Worm (Caenorhabditis elegans) whole organism, L4 larva: ENCODE data around the gene F42A6.1.
A peak's percentile ranks its signal among the peaks of the same experiment; 100 is the strongest.

ENCODE experiments used
- F10B5.3 ChIP-seq: sonication (generic microtip); optimal IDR thresholded peaks from 2 replicates; lab custom pipeline; 2016; ENCODE audit warnings: mild to moderate bottlenecking, missing genetic modification characterization, missing compliant biosample characterization
- F49E8.2 ChIP-seq: sonication (generic microtip); optimal IDR thresholded peaks from 2 replicates; lab custom pipeline; 2016; ENCODE audit warnings: missing compliant biosample characterization, mild to moderate bottlenecking, missing genetic modification characterization, borderline replicate concordance
- R02D3.7 ChIP-seq: fragments of 150-350 bp; sonication (generic microtip); optimal IDR thresholded peaks from 3 replicates; lab custom pipeline; 2014; ENCODE audit warnings: missing biosample characterization, missing genetic modification characterization
- T20F7.1 ChIP-seq: fragments of 200-800 bp; sonication (Bioruptor generic); optimal IDR thresholded peaks from 2 replicates; lab custom pipeline; 2018; ENCODE audit warnings: mild to moderate bottlenecking, missing genetic modification characterization, missing compliant biosample characterization
- T26A8.4 ChIP-seq: fragments of 200-800 bp; sonication (Bioruptor generic); IDR thresholded peaks from 2 replicates; pipeline ENCODE4 v1.3.6; 2022; ENCODE audit warnings: missing genetic modification characterization, missing compliant biosample characterization
- Y105C5A.15 ChIP-seq: fragments of 200-800 bp; sonication (Bioruptor generic); IDR thresholded peaks from 2 replicates; pipeline ENCODE4 v1.3.6; 2022; ENCODE audit warnings: missing genetic modification characterization, missing compliant biosample characterization
- Y5F2A.4 ChIP-seq: fragments of 200-800 bp; sonication (Bioruptor generic); optimal IDR thresholded peaks from 2 replicates; lab custom pipeline; 2018; ENCODE audit warnings: mild to moderate bottlenecking, missing genetic modification characterization, missing compliant biosample characterization
- Y75B8A.6 ChIP-seq: fragments of 200-800 bp; sonication (Bioruptor generic); IDR thresholded peaks from 2 replicates; pipeline ENCODE4 v1.3.6; 2022; ENCODE audit warnings: missing genetic modification reagents, missing genetic modification characterization, missing compliant biosample characterization
- ZK337.2 ChIP-seq: fragments of 200-800 bp; sonication (Bioruptor generic); IDR thresholded peaks from 2 replicates; pipeline ENCODE4 v1.3.6; 2022; ENCODE audit warnings: missing genetic modification reagents, missing genetic modification characterization, missing compliant biosample characterization
- ZK546.5 ChIP-seq, 2 experiments: sonication (generic microtip); optimal IDR thresholded peaks; 2 replicates each; lab custom pipeline; 2017; ENCODE audit warnings: missing biosample characterization in 2 of 2, missing genetic modification characterization in 2 of 2
- aly-2 ChIP-seq: sonication (generic microtip); optimal IDR thresholded peaks from 2 replicates; lab custom pipeline; 2018; ENCODE audit warnings: missing biosample characterization, missing genetic modification characterization
- ama-1 ChIP-seq: fragments of 150-350 bp; optimal IDR thresholded peaks from 2 replicates; lab custom pipeline; 2014; ENCODE audit warnings: inconsistent platforms, mixed read lengths
- arid-1 ChIP-seq: fragments of 200-800 bp; sonication (Bioruptor generic); conservative IDR thresholded peaks from 2 replicates; pipeline ENCODE4 v1.3.6; 2022; ENCODE audit warnings: missing genetic modification reagents, missing genetic modification characterization, missing compliant biosample characterization
- ceh-28 ChIP-seq: fragments of 150-350 bp; optimal IDR thresholded peaks from 2 replicates; lab custom pipeline; 2014; ENCODE audit warnings: missing biosample characterization, missing genetic modification reagents, missing genetic modification characterization
- ceh-32 ChIP-seq: sonication (generic microtip); optimal IDR thresholded peaks from 2 replicates; lab custom pipeline; 2016; ENCODE audit warnings: mild to moderate bottlenecking, missing genetic modification characterization, missing compliant biosample characterization; ENCODE audit not compliant: poor library complexity
- ceh-44 ChIP-seq: fragments of 200-800 bp; sonication (Bioruptor generic); IDR thresholded peaks from 2 replicates; pipeline ENCODE4 v1.3.6; 2022; ENCODE audit warnings: missing genetic modification reagents, missing genetic modification characterization, missing compliant biosample characterization
- cey-2 ChIP-seq: sonication (generic microtip); optimal IDR thresholded peaks from 3 replicates; lab custom pipeline; 2017; ENCODE audit warnings: missing genetic modification characterization, mild to moderate bottlenecking, missing compliant biosample characterization, antibody characterized with exemption, borderline replicate concordance; ENCODE audit not compliant: insufficient read depth
- ctbp-1 ChIP-seq: fragments of 200-800 bp; sonication (Bioruptor generic); IDR thresholded peaks from 2 replicates; pipeline ENCODE4 v1.3.6; 2022; ENCODE audit warnings: missing genetic modification reagents, missing genetic modification characterization, missing compliant biosample characterization
- daf-12 ChIP-seq: fragments of 150-350 bp; optimal IDR thresholded peaks from 2 replicates; lab custom pipeline; 2014; ENCODE audit warnings: missing biosample characterization, missing genetic modification reagents, missing genetic modification characterization
- dpl-1 ChIP-seq: fragments of 150-350 bp; optimal IDR thresholded peaks from 2 replicates; lab custom pipeline; 2014; ENCODE audit warnings: missing biosample characterization, missing genetic modification reagents, missing genetic modification characterization
- egl-43 ChIP-seq: fragments of 200-800 bp; sonication (Bioruptor generic); IDR thresholded peaks from 2 replicates; pipeline ENCODE4 v1.3.6; 2022; ENCODE audit warnings: missing genetic modification reagents, missing genetic modification characterization, missing compliant biosample characterization
- fkh-10 ChIP-seq: fragments of 150-350 bp; optimal IDR thresholded peaks from 2 replicates; lab custom pipeline; 2014; ENCODE audit warnings: missing biosample characterization, missing genetic modification reagents, missing genetic modification characterization
- gei-8 ChIP-seq: fragments of 200-800 bp; sonication (Bioruptor generic); optimal IDR thresholded peaks from 2 replicates; lab custom pipeline; 2018; ENCODE audit warnings: mild to moderate bottlenecking, missing genetic modification characterization, missing compliant biosample characterization
- hmg-1.1 ChIP-seq: fragments of 200-800 bp; sonication (Bioruptor generic); IDR thresholded peaks from 2 replicates; pipeline ENCODE4 v1.3.6; 2022; ENCODE audit warnings: missing genetic modification reagents, missing genetic modification characterization, missing compliant biosample characterization
- lim-7 ChIP-seq: fragments of 200-800 bp; sonication (Bioruptor generic); IDR thresholded peaks from 2 replicates; pipeline ENCODE4 v1.3.6; 2022; ENCODE audit warnings: missing genetic modification characterization, missing compliant biosample characterization
- lin-1 ChIP-seq: fragments of 200-800 bp; sonication (Bioruptor generic); IDR thresholded peaks from 2 replicates; pipeline ENCODE4 v1.3.6; 2022; ENCODE audit warnings: missing genetic modification reagents, missing genetic modification characterization, missing compliant biosample characterization
- lin-13 ChIP-seq: fragments of 150-350 bp; optimal IDR thresholded peaks from 2 replicates; lab custom pipeline; 2014; ENCODE audit warnings: missing biosample characterization, missing genetic modification reagents, missing genetic modification characterization
- lin-15B ChIP-seq: fragments of 150-350 bp; sonication (generic microtip); optimal IDR thresholded peaks from 3 replicates; lab custom pipeline; 2014; ENCODE audit warnings: missing biosample characterization, missing genetic modification characterization
- lin-29 ChIP-seq: fragments of 200-800 bp; sonication (Bioruptor generic); IDR thresholded peaks from 2 replicates; pipeline ENCODE4 v1.3.6; 2022; ENCODE audit warnings: missing genetic modification reagents, missing genetic modification characterization, missing compliant biosample characterization
- lin-38 ChIP-seq: fragments of 200-800 bp; sonication (Bioruptor generic); IDR thresholded peaks from 2 replicates; pipeline ENCODE4 v1.3.6; 2022; ENCODE audit warnings: missing genetic modification reagents, missing genetic modification characterization, missing compliant biosample characterization
- lir-3 ChIP-seq: sonication (generic microtip); optimal IDR thresholded peaks from 2 replicates; lab custom pipeline; 2016; ENCODE audit warnings: mild to moderate bottlenecking, missing genetic modification characterization, missing compliant biosample characterization
- lsy-2 ChIP-seq, 2 experiments: fragments of 150-350 bp in 1 of 2; sonication (generic microtip) in 1 of 2; optimal IDR thresholded peaks; 2 replicates each; lab custom pipeline; 2014 to 2017; ENCODE audit warnings: missing biosample characterization in 2 of 2, missing genetic modification characterization in 2 of 2
- mes-2 ChIP-seq: sonication (generic microtip); optimal IDR thresholded peaks from 2 replicates; lab custom pipeline; 2016; ENCODE audit warnings: missing genotype, mild to moderate bottlenecking, missing genetic modification characterization, missing compliant biosample characterization; ENCODE audit not compliant: poor library complexity, severe bottlenecking
- nhr-10 ChIP-seq: fragments of 150-350 bp; optimal IDR thresholded peaks from 2 replicates; lab custom pipeline; 2014; ENCODE audit warnings: missing biosample characterization, missing genetic modification characterization
- nhr-11 ChIP-seq: fragments of 150-350 bp; optimal IDR thresholded peaks from 2 replicates; lab custom pipeline; 2014; ENCODE audit warnings: missing biosample characterization, missing genetic modification characterization
- nhr-237 ChIP-seq: sonication (generic microtip); optimal IDR thresholded peaks from 2 replicates; lab custom pipeline; 2017; ENCODE audit warnings: missing biosample characterization, missing genetic modification characterization
- nhr-25 ChIP-seq: sonication (generic microtip); optimal IDR thresholded peaks from 2 replicates; lab custom pipeline; 2017; ENCODE audit warnings: missing genetic modification characterization, mild to moderate bottlenecking, missing compliant biosample characterization, antibody characterized with exemption, moderate library complexity, borderline replicate concordance; ENCODE audit not compliant: insufficient read depth
- nhr-42 ChIP-seq: fragments of 200-800 bp; sonication (Bioruptor generic); IDR thresholded peaks from 2 replicates; pipeline ENCODE4 v1.3.6; 2022; ENCODE audit warnings: missing genetic modification characterization, missing compliant biosample characterization
- nhr-48 ChIP-seq: sonication (generic microtip); optimal IDR thresholded peaks from 2 replicates; lab custom pipeline; 2016; ENCODE audit warnings: mild to moderate bottlenecking, missing genetic modification characterization, missing compliant biosample characterization
- nhr-76 ChIP-seq: fragments of 150-350 bp; optimal IDR thresholded peaks from 2 replicates; lab custom pipeline; 2014; ENCODE audit warnings: missing biosample characterization, missing genetic modification characterization
- pha-4 ChIP-seq, 2 experiments: fragments of 150-350 bp in 1 of 2; fragments of 200-800 bp in 1 of 2; sonication (Bioruptor generic) in 1 of 2; IDR thresholded peaks in 1 of 2; optimal IDR thresholded peaks in 1 of 2; 2 replicates each; pipeline versions ENCODE4 v1.3.6 to Lab custom; 2014 to 2022; ENCODE audit warnings: missing genetic modification characterization in 2 of 2, missing genetic modification reagents in 2 of 2, missing biosample characterization in 1 of 2, missing compliant biosample characterization in 1 of 2
- saeg-2 ChIP-seq: fragments of 200-800 bp; sonication (Bioruptor generic); IDR thresholded peaks from 2 replicates; pipeline ENCODE4 v1.3.6; 2022; ENCODE audit warnings: missing genetic modification reagents, missing genetic modification characterization, missing compliant biosample characterization
- sdz-12 ChIP-seq: fragments of 200-800 bp; sonication (Bioruptor generic); optimal IDR thresholded peaks from 2 replicates; lab custom pipeline; 2018; ENCODE audit warnings: mild to moderate bottlenecking, missing genetic modification characterization, missing compliant biosample characterization
- snpc-1.2 ChIP-seq: fragments of 200-800 bp; sonication (Bioruptor generic); IDR thresholded peaks from 2 replicates; pipeline ENCODE4 v1.3.6; 2022; ENCODE audit warnings: missing genetic modification reagents, missing genetic modification characterization, missing compliant biosample characterization
- spr-3 ChIP-seq: fragments of 200-800 bp; sonication (Bioruptor generic); optimal IDR thresholded peaks from 2 replicates; lab custom pipeline; 2018; ENCODE audit warnings: mild to moderate bottlenecking, missing genetic modification characterization, missing compliant biosample characterization
- tra-1 ChIP-seq: fragments of 200-800 bp; sonication (Bioruptor generic); IDR thresholded peaks from 2 replicates; pipeline ENCODE4 v1.3.6; 2022; ENCODE audit warnings: missing genetic modification reagents, missing genetic modification characterization, missing compliant biosample characterization
- vab-7 ChIP-seq: fragments of 200-800 bp; sonication (Bioruptor generic); IDR thresholded peaks from 2 replicates; pipeline ENCODE4 v1.3.6; 2022; ENCODE audit warnings: missing genetic modification reagents, missing genetic modification characterization, missing compliant biosample characterization
- zfp-3 ChIP-seq: fragments of 200-800 bp; sonication (Bioruptor generic); conservative IDR thresholded peaks from 2 replicates; pipeline ENCODE4 v1.3.6; 2022; ENCODE audit warnings: missing genetic modification reagents, missing genetic modification characterization, missing compliant biosample characterization
- ztf-11 ChIP-seq: fragments of 150-350 bp; optimal IDR thresholded peaks from 2 replicates; lab custom pipeline; 2014; ENCODE audit warnings: missing biosample characterization, missing genetic modification characterization

Gene F42A6.1

ce11 chrIV:3337275-3337674 lies 17.6 kb upstream of the F42A6.1 start (continued):
- TF ChIP-seq daf-12 (tag; lab: Kevin White, UChicago) (no peak), nhr-10 (no peak), ZK546.5 (tag; optimal IDR thresholded peaks at IDR 0.05; lab: Kevin White, UChicago) (no peak), nhr-11 (tag; lab: Kevin White, UChicago) (no peak), sdz-12 (GFP tag; lab: Kevin White, UChicago) (peak; percentile 26), F49E8.2 (tag; lab: Kevin White, UChicago) (no peak), T26A8.4 (GFP tag; lab: Robert Waterston, UW) (no peak), ama-1 (lab: Kevin White, UChicago) (no peak), lin-13 (GFP tag; lab: Kevin White, UChicago) (no peak), pha-4 (GFP tag; IDR thresholded peaks at IDR 0.05; lab: Robert Waterston, UW) (peak; percentile 75; the same call in 1 of the 2 replicates), pha-4 (tag; optimal IDR thresholded peaks at IDR 0.05; lab: Kevin White, UChicago) (no peak), tra-1 (no peak), nhr-42 (GFP tag; lab: Robert Waterston, UW) (no peak), nhr-237 (tag; lab: Kevin White, UChicago) (no peak), mes-2 (tag; lab: Kevin White, UChicago) (no peak), lin-15B (tag; lab: Kevin White, UChicago) (no peak), fkh-10 (GFP tag; lab: Kevin White, UChicago) (no peak), Y75B8A.6 (GFP tag; lab: Robert Waterston, UW) (no peak), R02D3.7 (no peak), dpl-1 (GFP tag; lab: Kevin White, UChicago) (no peak), F10B5.3 (tag; lab: Kevin White, UChicago) (no peak), lir-3 (tag; lab: Kevin White, UChicago) (no peak)

ce11 chrIV:3338176-3338575 lies 16.7 kb upstream of the F42A6.1 start:
- TF ChIP-seq nhr-76: no peak
- TF ChIP-seq ZK337.2: no peak
- TF ChIP-seq spr-3 (GFP tag; lab: Kevin White, UChicago): no peak
- no peak for TF ChIP-seq vab-7
- no peak for TF ChIP-seq R02D3.7
- no peak for TF ChIP-seq nhr-25 (tag; lab: Kevin White, UChicago)
- TF ChIP-seq egl-43 (GFP tag; lab: Robert Waterston, UW): 0 out of 2 replicates have a peak, but pooled peaks have one; percentile 16
- no peak for TF ChIP-seq ceh-32
- TF ChIP-seq T20F7.1 (GFP tag; lab: Kevin White, UChicago): no peak
- peak; percentile 68; the same call in 1 of the 2 replicates for TF ChIP-seq lin-1
- no peak for TF ChIP-seq ztf-11 (tag; lab: Kevin White, UChicago)
- no peak for TF ChIP-seq hmg-1.1 (GFP tag; lab: Robert Waterston, UW)
- no peak for TF ChIP-seq Y105C5A.15 (GFP tag; lab: Robert Waterston, UW)
- peak; percentile 8 for TF ChIP-seq ceh-28 (tag; lab: Kevin White, UChicago)
- TF ChIP-seq ceh-44: no peak
- 0 out of 2 replicates have a peak, but pooled peaks have one; percentile 4 for TF ChIP-seq arid-1 (GFP tag; lab: Robert Waterston, UW)
- peak; percentile 66 for TF ChIP-seq ctbp-1 (GFP tag; lab: Robert Waterston, UW)
- TF ChIP-seq nhr-237 (tag; lab: Kevin White, UChicago): no peak
- TF ChIP-seq Y5F2A.4 (GFP tag; lab: Kevin White, UChicago): peak; percentile 27
- TF ChIP-seq lin-38: 0 out of 2 replicates have a peak, but pooled peaks have one; percentile 32
- no peak for TF ChIP-seq aly-2 (tag; lab: Kevin White, UChicago)
- no peak for TF ChIP-seq saeg-2 (GFP tag; lab: Robert Waterston, UW)
- TF ChIP-seq lsy-2 (tag; optimal IDR thresholded peaks at IDR 0.05; lab: Kevin White, UChicago): no peak
- TF ChIP-seq cey-2 (tag; lab: Kevin White, UChicago): no peak
- TF ChIP-seq zfp-3 (GFP tag; lab: Robert Waterston, UW): no peak
- no peak for TF ChIP-seq nhr-48 (tag; lab: Kevin White, UChicago)
- TF ChIP-seq lim-7: peak; percentile 63; the same call in 1 of the 2 replicates
- TF ChIP-seq gei-8 (GFP tag; lab: Kevin White, UChicago): no peak
- 0 out of 2 replicates have a peak, but pooled peaks have one; percentile 26 for TF ChIP-seq snpc-1.2 (GFP tag; lab: Robert Waterston, UW)
- TF ChIP-seq lin-29 (GFP tag; lab: Robert Waterston, UW): no peak
